Worm (Caenorhabditis elegans) whole organism, late embryonic: Measurements from ENCODE around the gene nas-29.

Experiments
- ceh-22 ChIP-seq: sonication (generic microtip); optimal IDR thresholded peaks from 2 replicates; lab custom pipeline; 2017; ENCODE audit warnings: missing biosample characterization, missing genetic modification characterization
- ceh-48 ChIP-seq: sonication (generic microtip); optimal IDR thresholded peaks from 2 replicates; lab custom pipeline; 2016; ENCODE audit warnings: missing genetic modification characterization, inconsistent platforms, missing compliant biosample characterization
- elt-2 ChIP-seq: sonication (generic microtip); optimal IDR thresholded peaks from 2 replicates; lab custom pipeline; 2016; ENCODE audit warnings: missing genetic modification reagents, missing genetic modification characterization, missing compliant biosample characterization
- eyg-1 ChIP-seq: sonication (generic microtip); optimal IDR thresholded peaks from 2 replicates; lab custom pipeline; 2016; ENCODE audit warnings: missing genotype, missing genetic modification characterization, missing compliant biosample characterization
- hlh-8 ChIP-seq: sonication (generic microtip); optimal IDR thresholded peaks from 2 replicates; lab custom pipeline; 2016; ENCODE audit warnings: missing genotype, missing genetic modification characterization, missing compliant biosample characterization
- nhr-11 ChIP-seq: fragments of 150-350 bp; optimal IDR thresholded peaks from 2 replicates; lab custom pipeline; 2014; ENCODE audit warnings: missing biosample characterization, missing genetic modification characterization
- sox-4 ChIP-seq: sonication (generic microtip); optimal IDR thresholded peaks from 2 replicates; lab custom pipeline; 2017; ENCODE audit warnings: mild to moderate bottlenecking, missing genetic modification characterization, inconsistent platforms, missing compliant biosample characterization
- unc-42 ChIP-seq: sonication (generic microtip); optimal IDR thresholded peaks from 2 replicates; lab custom pipeline; 2016; ENCODE audit warnings: missing genotype, missing genetic modification characterization, missing compliant biosample characterization

The nas-29 gene

ce11 chrII:5091640-5092243 is 50.1 kb downstream of the nas-29 start, which contains the start of gene pld-1:
Gene pld-1, minus strand, starts transcription at chrII:5091690.
- TF ChIP-seq ceh-48 (tag; lab: Kevin White, UChicago) (no peak), sox-4 (tag; lab: Kevin White, UChicago) (no peak), unc-42 (tag; lab: Kevin White, UChicago) (no peak), hlh-8 (tag; lab: Kevin White, UChicago) (no peak), ceh-22 (tag; lab: Kevin White, UChicago) (no peak), eyg-1 (no peak), nhr-11 (tag; lab: Kevin White, UChicago) (no peak), elt-2 (tag; lab: Kevin White, UChicago) (no peak)
